Worm (Caenorhabditis elegans) whole organism, L1 larva: Measurements from ENCODE around the gene ced-7.

ENCODE experiments used
- C04F5.9 ChIP-seq: sonication (generic microtip); optimal IDR thresholded peaks from 2 replicates; lab custom pipeline; 2016; ENCODE audit warnings: missing genetic modification characterization, missing compliant biosample characterization
- C16A3.4 ChIP-seq: fragments of 150-350 bp; optimal IDR thresholded peaks from 2 replicates; lab custom pipeline; 2014; ENCODE audit warnings: missing biosample characterization, missing genetic modification characterization
- F16B12.6 ChIP-seq: fragments of 150-350 bp; optimal IDR thresholded peaks from 2 replicates; lab custom pipeline; 2014; ENCODE audit warnings: missing biosample characterization, missing genetic modification characterization
- Y116A8C.19 ChIP-seq: sonication (generic microtip); optimal IDR thresholded peaks from 2 replicates; lab custom pipeline; 2016; ENCODE audit warnings: missing compliant biosample characterization, missing genetic modification characterization, borderline replicate concordance
- alr-1 ChIP-seq: fragments of 200-800 bp; sonication (Bioruptor generic); optimal IDR thresholded peaks from 2 replicates; lab custom pipeline; 2018; ENCODE audit warnings: borderline replicate concordance, mild to moderate bottlenecking, missing genetic modification characterization, missing compliant biosample characterization
- aly-2 ChIP-seq: fragments of 150-350 bp; optimal IDR thresholded peaks from 2 replicates; lab custom pipeline; 2014; ENCODE audit warnings: missing biosample characterization, missing genetic modification characterization
- ama-1 ChIP-seq: fragments of 150-350 bp; optimal IDR thresholded peaks from 2 replicates; lab custom pipeline; 2014
- blmp-1 ChIP-seq: fragments of 150-350 bp; optimal IDR thresholded peaks from 2 replicates; lab custom pipeline; 2014; ENCODE audit warnings: missing biosample characterization, missing genetic modification characterization
- ceh-8 ChIP-seq: fragments of 200-800 bp; sonication (Bioruptor generic); optimal IDR thresholded peaks from 2 replicates; lab custom pipeline; 2018; ENCODE audit warnings: mild to moderate bottlenecking, missing genetic modification characterization, moderate library complexity, missing compliant biosample characterization
- ceh-82 ChIP-seq, 3 experiments: fragments of 150-350 bp in 1 of 3; sonication (generic microtip) in 2 of 3; optimal IDR thresholded peaks; 2 replicates each; lab custom pipeline; 2014 to 2017; ENCODE audit warnings: missing biosample characterization in 3 of 3, missing genetic modification characterization in 3 of 3
- dpl-1 ChIP-seq, 3 experiments: fragments of 150-350 bp in 2 of 3; sonication (generic microtip) in 1 of 3; optimal IDR thresholded peaks; 2 replicates each; lab custom pipeline; 2014 to 2017; ENCODE audit warnings: missing biosample characterization in 3 of 3, missing genetic modification characterization in 3 of 3, missing genetic modification reagents in 3 of 3
- dsc-1 ChIP-seq: sonication (generic microtip); optimal IDR thresholded peaks from 2 replicates; lab custom pipeline; 2016; ENCODE audit warnings: mild to moderate bottlenecking, missing genetic modification characterization, missing compliant biosample characterization
- efl-1 ChIP-seq, 4 experiments: fragments of 150-350 bp; optimal IDR thresholded peaks in 3 of 4; peaks in 1 of 4; 1 replicate in 1 of 4; 2 replicates in 3 of 4; lab custom pipeline; 2014; ENCODE audit warnings: missing biosample characterization in 2 of 4, missing genetic modification characterization in 2 of 4, missing genetic modification reagents in 2 of 4
- efl-3 ChIP-seq: fragments of 200-800 bp; sonication (Bioruptor generic); optimal IDR thresholded peaks from 2 replicates; lab custom pipeline; 2018; ENCODE audit warnings: mild to moderate bottlenecking, missing genetic modification characterization, missing compliant biosample characterization
- egl-27 ChIP-seq, 2 experiments: fragments of 150-350 bp in 1 of 2; sonication (generic microtip); optimal IDR thresholded peaks; 3 replicates each; lab custom pipeline; 2017 to 2018; ENCODE audit warnings: missing biosample characterization in 2 of 2, missing genetic modification characterization in 2 of 2, missing genetic modification reagents in 2 of 2
- elt-2 ChIP-seq: sonication (generic microtip); optimal IDR thresholded peaks from 2 replicates; lab custom pipeline; 2016; ENCODE audit warnings: missing genetic modification characterization, mild to moderate bottlenecking, inconsistent platforms, missing compliant biosample characterization, missing genetic modification reagents
- fkh-10 ChIP-seq: sonication (generic microtip); optimal IDR thresholded peaks from 2 replicates; lab custom pipeline; 2017; ENCODE audit warnings: missing biosample characterization, missing genetic modification reagents, missing genetic modification characterization
- fkh-8 ChIP-seq: sonication (generic microtip); optimal IDR thresholded peaks from 2 replicates; lab custom pipeline; 2016; ENCODE audit warnings: mild to moderate bottlenecking, missing genetic modification characterization, missing compliant biosample characterization
- fos-1 ChIP-seq: fragments of 150-350 bp; optimal IDR thresholded peaks from 2 replicates; lab custom pipeline; 2014; ENCODE audit warnings: missing biosample characterization, missing genetic modification characterization
- irx-1 ChIP-seq: sonication (generic microtip); optimal IDR thresholded peaks from 2 replicates; lab custom pipeline; 2016; ENCODE audit warnings: missing genetic modification characterization, missing compliant biosample characterization
- jun-1 ChIP-seq: fragments of 150-350 bp; optimal IDR thresholded peaks from 2 replicates; lab custom pipeline; 2014; ENCODE audit warnings: missing biosample characterization, missing genetic modification reagents, missing genetic modification characterization
- lin-13 ChIP-seq: fragments of 150-350 bp; optimal IDR thresholded peaks from 2 replicates; lab custom pipeline; 2014; ENCODE audit warnings: missing biosample characterization, missing genetic modification reagents, missing genetic modification characterization
- lin-14 ChIP-seq: fragments of 200-800 bp; sonication (Bioruptor generic); optimal IDR thresholded peaks from 2 replicates; lab custom pipeline; 2018; ENCODE audit warnings: mild to moderate bottlenecking, missing genetic modification characterization, moderate library complexity, missing compliant biosample characterization
- lin-15B ChIP-seq: fragments of 150-350 bp; sonication (generic microtip); optimal IDR thresholded peaks from 3 replicates; lab custom pipeline; 2014; ENCODE audit warnings: missing biosample characterization, missing genetic modification characterization
- lir-3 ChIP-seq: sonication (generic microtip); optimal IDR thresholded peaks from 2 replicates; lab custom pipeline; 2016; ENCODE audit warnings: mild to moderate bottlenecking, missing genetic modification characterization, moderate library complexity, missing compliant biosample characterization; ENCODE audit not compliant: poor library complexity
- mdl-1 ChIP-seq, 2 experiments: fragments of 150-350 bp; optimal IDR thresholded peaks; 2 replicates each; lab custom pipeline; 2014 to 2017; ENCODE audit warnings: missing biosample characterization in 2 of 2, missing genetic modification characterization in 2 of 2, inconsistent platforms in 1 of 2
- mep-1 ChIP-seq: fragments of 150-350 bp; optimal IDR thresholded peaks from 2 replicates; lab custom pipeline; 2014; ENCODE audit warnings: missing biosample characterization, missing genetic modification characterization
- nhr-19 ChIP-seq: fragments of 200-800 bp; sonication (Bioruptor generic); conservative IDR thresholded peaks from 2 replicates; pipeline ENCODE4 v1.3.6; 2022; ENCODE audit warnings: missing genetic modification characterization, missing compliant biosample characterization
- nhr-20 ChIP-seq: sonication (generic microtip); optimal IDR thresholded peaks from 2 replicates; lab custom pipeline; 2016; ENCODE audit warnings: mild to moderate bottlenecking, missing genetic modification characterization, missing compliant biosample characterization
- nhr-28 ChIP-seq: fragments of 150-350 bp; optimal IDR thresholded peaks from 2 replicates; lab custom pipeline; 2014; ENCODE audit warnings: missing biosample characterization, missing genetic modification characterization
- nhr-84 ChIP-seq: sonication (generic microtip); optimal IDR thresholded peaks from 2 replicates; lab custom pipeline; 2017; ENCODE audit warnings: missing biosample characterization, missing genetic modification characterization
- nhr-85 ChIP-seq: sonication (generic microtip); peaks from one replicate; lab custom pipeline; 2016; ENCODE audit warnings: missing genetic modification characterization, inconsistent platforms, missing compliant biosample characterization
- pqm-1 ChIP-seq: sonication (generic microtip); optimal IDR thresholded peaks from 3 replicates; lab custom pipeline; 2017; ENCODE audit warnings: missing biosample characterization, missing genetic modification characterization
- snpc-4 ChIP-seq: fragments of 150-350 bp; optimal IDR thresholded peaks from 2 replicates; lab custom pipeline; 2014; ENCODE audit warnings: missing biosample characterization, missing genetic modification characterization
- snu-23 ChIP-seq: sonication (generic microtip); optimal IDR thresholded peaks from 2 replicates; lab custom pipeline; 2016; ENCODE audit warnings: missing genetic modification characterization, missing compliant biosample characterization
- swsn-7 ChIP-seq: sonication (generic microtip); optimal IDR thresholded peaks from 2 replicates; lab custom pipeline; 2016; ENCODE audit warnings: missing genetic modification characterization, missing compliant biosample characterization
- tbx-2 ChIP-seq: sonication (generic microtip); optimal IDR thresholded peaks from 2 replicates; lab custom pipeline; 2016; ENCODE audit warnings: missing genetic modification characterization, missing compliant biosample characterization
- tlp-1 ChIP-seq: fragments of 150-350 bp; optimal IDR thresholded peaks from 2 replicates; lab custom pipeline; 2014; ENCODE audit warnings: missing biosample characterization, missing genetic modification characterization
- unc-130 ChIP-seq: fragments of 150-350 bp; optimal IDR thresholded peaks from 2 replicates; lab custom pipeline; 2017; ENCODE audit warnings: missing biosample characterization, missing genetic modification characterization, inconsistent platforms
- unc-62 ChIP-seq: fragments of 150-350 bp; optimal IDR thresholded peaks from 2 replicates; lab custom pipeline; 2014; ENCODE audit warnings: missing biosample characterization, missing genetic modification reagents, missing genetic modification characterization
- vab-15 ChIP-seq: sonication (generic microtip); optimal IDR thresholded peaks from 2 replicates; lab custom pipeline; 2017; ENCODE audit warnings: missing genotype, mild to moderate bottlenecking, missing genetic modification characterization, missing compliant biosample characterization
- xbp-1 ChIP-seq: sonication (generic microtip); optimal IDR thresholded peaks from 2 replicates; lab custom pipeline; 2016; ENCODE audit warnings: missing genetic modification characterization, missing compliant biosample characterization
- zip-4 ChIP-seq: fragments of 200-800 bp; sonication (Bioruptor generic); optimal IDR thresholded peaks from 2 replicates; lab custom pipeline; 2018; ENCODE audit warnings: mild to moderate bottlenecking, missing genetic modification characterization, moderate library complexity, missing compliant biosample characterization
- ztf-4 ChIP-seq: fragments of 150-350 bp; optimal IDR thresholded peaks from 2 replicates; lab custom pipeline; 2014; ENCODE audit warnings: missing biosample characterization, missing genetic modification characterization

Gene ced-7

DNA sequence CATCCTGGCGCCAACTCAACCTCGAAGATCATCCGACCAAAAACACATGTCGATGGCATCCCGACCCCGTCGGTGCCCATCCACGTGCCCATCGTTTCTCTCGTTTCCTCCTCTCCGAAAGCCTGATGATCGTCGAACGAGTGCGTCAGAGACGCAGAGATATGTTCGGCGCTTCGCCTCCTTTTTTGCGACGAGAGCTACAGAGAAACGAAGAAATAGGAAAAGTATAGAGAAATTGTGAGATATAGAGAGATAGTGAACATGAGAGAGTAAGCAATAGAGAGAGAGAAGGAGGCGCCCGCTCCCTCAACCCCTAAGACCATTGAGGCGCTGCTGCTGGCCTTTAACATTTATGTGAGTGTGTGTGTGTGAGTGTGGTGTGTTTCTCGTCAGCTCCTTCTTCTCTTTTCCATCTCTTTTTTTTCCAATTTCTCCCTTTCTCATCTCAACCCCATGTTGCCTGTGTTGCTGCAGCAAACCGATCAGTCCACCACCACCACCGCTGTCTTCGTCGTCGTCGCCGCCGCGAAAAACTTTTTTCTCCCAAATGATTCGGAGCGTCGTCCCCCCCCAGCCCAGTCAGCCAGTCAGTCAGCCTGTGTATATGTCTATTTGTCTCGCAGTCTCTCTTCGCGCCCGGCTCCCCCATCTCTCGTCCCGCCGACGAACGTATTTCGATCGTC, 39.3 kb upstream of the ced-7 start, which contains the start of gene hlh-11 (continued):
- TF ChIP-seq blmp-1 (tag; lab: Kevin White, UChicago), result peak; percentile 81
- peak; percentile 65 for TF ChIP-seq elt-2 (tag; lab: Kevin White, UChicago)
- TF ChIP-seq fkh-8 (tag; lab: Kevin White, UChicago), result peak; percentile 90

DNA sequence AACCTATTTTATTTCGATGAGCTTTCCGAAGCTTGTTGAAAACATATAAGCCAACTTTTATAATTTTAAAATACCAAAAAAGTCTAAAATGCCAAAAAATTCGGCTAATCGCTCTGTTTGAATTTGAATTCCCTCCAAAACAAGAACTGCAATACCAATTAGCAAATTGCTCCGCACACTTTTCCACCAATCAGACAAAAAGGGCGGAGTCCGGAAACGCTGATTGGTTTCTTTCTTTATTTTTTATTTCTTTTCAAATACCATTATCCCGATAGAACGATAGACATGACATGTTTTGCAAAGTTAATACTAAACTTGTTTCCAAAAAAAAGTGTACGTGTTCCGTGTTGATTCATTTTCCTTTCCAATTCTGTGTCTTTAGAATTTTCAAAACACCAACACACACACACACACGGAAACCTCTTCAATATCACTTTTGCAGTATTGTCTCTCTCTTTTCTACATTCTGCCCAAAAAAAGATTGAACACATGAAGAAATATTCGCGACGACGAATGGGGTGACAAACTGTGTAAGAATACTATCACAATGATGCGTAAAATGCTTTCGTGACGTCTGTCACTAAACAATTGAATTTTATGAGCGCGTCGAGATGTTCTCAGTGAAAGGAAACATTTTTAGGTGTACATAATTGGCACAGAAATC, 37.8 kb upstream of the ced-7 start:
- TF ChIP-seq elt-2 (tag; lab: Kevin White, UChicago) (no peak), dpl-1 (GFP tag; optimal IDR thresholded peaks at IDR 0.05; lab: Kevin White, UChicago) (peak in 1 of 3 experiments; percentile 8), lir-3 (tag; lab: Kevin White, UChicago) (no peak), zip-4 (GFP tag; lab: Kevin White, UChicago) (no peak), mep-1 (tag; lab: Kevin White, UChicago) (peak; percentile 17), nhr-28 (tag; lab: Kevin White, UChicago) (no peak), egl-27 (tag; optimal IDR thresholded peaks at IDR 0.05; lab: Kevin White, UChicago) (no peak), blmp-1 (tag; lab: Kevin White, UChicago) (peak; percentile 13), nhr-85 (tag; lab: Kevin White, UChicago) (peak; percentile 67), lin-14 (peak; percentile 1), efl-1 (optimal IDR thresholded peaks at IDR 0.05; lab: Kevin White, UChicago) (no peak), efl-1 (GFP tag; optimal IDR thresholded peaks at IDR 0.05 in 1 of 2; lab: Kevin White, UChicago) (peak in 1 of 2 experiments; percentile 16), C04F5.9 (tag; lab: Kevin White, UChicago) (no peak)

DNA sequence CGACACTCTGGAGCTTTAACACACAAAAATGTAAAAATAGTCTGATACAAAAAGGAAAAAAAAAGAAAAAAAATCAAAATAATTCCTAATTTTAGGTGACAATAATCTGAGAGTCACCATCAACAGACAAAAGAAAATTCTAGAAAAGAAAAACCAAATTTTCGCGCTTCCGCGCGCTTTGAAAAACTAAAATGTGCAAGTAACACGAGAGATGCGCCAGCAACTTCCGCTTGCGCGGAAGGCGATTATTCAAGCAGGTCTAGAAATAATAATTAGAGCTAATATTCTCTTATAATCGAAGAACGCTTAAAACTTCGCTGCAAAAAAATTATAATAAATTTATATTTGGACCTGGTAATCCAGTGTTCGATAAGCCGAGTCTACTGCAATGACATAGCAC, 37.0 kb upstream of the ced-7 start:
- TF ChIP-seq ama-1, result no peak
- no peak for TF ChIP-seq efl-1 (optimal IDR thresholded peaks at IDR 0.05; lab: Kevin White, UChicago)
- TF ChIP-seq efl-1 (GFP tag; optimal IDR thresholded peaks at IDR 0.05 in 1 of 2; lab: Kevin White, UChicago), result peak in 1 of 2 experiments; percentile 17
- no peak for TF ChIP-seq ztf-4
- TF ChIP-seq snu-23 (GFP tag; lab: Kevin White, UChicago), result no peak
- TF ChIP-seq vab-15, result no peak
- no peak for TF ChIP-seq nhr-19 (GFP tag; lab: Robert Waterston, UW)
- TF ChIP-seq fkh-10, result no peak
- no peak for TF ChIP-seq alr-1 (tag; lab: Kevin White, UChicago)
- no peak for TF ChIP-seq fkh-8 (tag; lab: Kevin White, UChicago)

ce11 chrIII:9616426-9616825, 36.5 kb upstream of the ced-7 start, which contains the start of gene hcp-3:
TSS of gene hcp-3 (minus strand) at chrIII:9616470.
- no peak for TF ChIP-seq jun-1 (tag; lab: Kevin White, UChicago)
- peak; percentile 68 to 86 for TF ChIP-seq efl-1 (optimal IDR thresholded peaks at IDR 0.05; lab: Kevin White, UChicago)
- peak; percentile 88 to 98 for TF ChIP-seq efl-1 (GFP tag; optimal IDR thresholded peaks at IDR 0.05 in 1 of 2; lab: Kevin White, UChicago)
- peak; percentile 54 for TF ChIP-seq swsn-7 (tag; lab: Kevin White, UChicago)
- TF ChIP-seq nhr-20 (tag; lab: Kevin White, UChicago), result peak; percentile 57
- TF ChIP-seq dsc-1 (tag; lab: Kevin White, UChicago), result peak; percentile 56
- peak; percentile 91 for TF ChIP-seq F16B12.6 (tag; lab: Kevin White, UChicago)
- TF ChIP-seq ceh-82 (tag; optimal IDR thresholded peaks at IDR 0.05; lab: Kevin White, UChicago), result peak in 1 of 3 experiments; percentile 62
- TF ChIP-seq fos-1 (tag; lab: Kevin White, UChicago), result no peak
- no peak for TF ChIP-seq efl-3 (GFP tag; lab: Kevin White, UChicago)
- no peak for TF ChIP-seq nhr-19 (GFP tag; lab: Robert Waterston, UW)
- no peak for TF ChIP-seq ceh-8 (GFP tag; lab: Kevin White, UChicago)
- TF ChIP-seq tbx-2 (tag; lab: Kevin White, UChicago), result peak; percentile 51
- no peak for TF ChIP-seq aly-2 (tag; lab: Kevin White, UChicago)
- TF ChIP-seq unc-62 (GFP tag; lab: Kevin White, UChicago), result no peak
- peak; percentile 68 for TF ChIP-seq unc-130
- no peak for TF ChIP-seq Y116A8C.19 (tag; lab: Kevin White, UChicago)
- peak; percentile 50 for TF ChIP-seq xbp-1
- no peak for TF ChIP-seq pqm-1 (tag; lab: Kevin White, UChicago)
- TF ChIP-seq nhr-84 (tag; lab: Kevin White, UChicago), result no peak
- peak; percentile 8 for TF ChIP-seq lin-15B (tag; lab: Kevin White, UChicago)
- peak in 1 of 2 experiments; percentile 56 for TF ChIP-seq mdl-1 (tag; optimal IDR thresholded peaks at IDR 0.05; lab: Kevin White, UChicago)
- peak; percentile 30 for TF ChIP-seq lin-13 (GFP tag; lab: Kevin White, UChicago)
- TF ChIP-seq tlp-1 (tag; lab: Kevin White, UChicago), result no peak
- no peak for TF ChIP-seq snpc-4 (tag; lab: Kevin White, UChicago)
- TF ChIP-seq irx-1 (tag; lab: Kevin White, UChicago), result peak; percentile 15
- peak; percentile 54 for TF ChIP-seq C16A3.4 (tag; lab: Kevin White, UChicago)
